Worm (Caenorhabditis elegans) whole organism, midembryonic: ENCODE data around the gene sfxn-1.5.

ENCODE experiments used
- flt-1 ChIP-seq: fragments of 200-800 bp; sonication (Bioruptor generic); IDR thresholded peaks from 2 replicates; pipeline ENCODE4 v1.3.6; 2022; ENCODE audit warnings: missing genetic modification characterization, missing compliant biosample characterization
- ztf-23 ChIP-seq: fragments of 200-800 bp; sonication (Bioruptor generic); IDR thresholded peaks from 2 replicates; pipeline ENCODE4 v1.3.6; 2022; ENCODE audit warnings: missing genetic modification reagents, missing genetic modification characterization, missing compliant biosample characterization

ce11 chrX:11666545-11667177 lies 5.2 kb upstream of the sfxn-1.5 start, which contains the start of gene noca-2:
- TF ChIP-seq flt-1 (GFP tag; lab: Robert Waterston, UW) (no peak), ztf-23 (GFP tag; lab: Robert Waterston, UW) (no peak)
